Fruit fly (Drosophila melanogaster): ENCODE measurements around the gene CG4766.

CG4766 gene

DNA sequence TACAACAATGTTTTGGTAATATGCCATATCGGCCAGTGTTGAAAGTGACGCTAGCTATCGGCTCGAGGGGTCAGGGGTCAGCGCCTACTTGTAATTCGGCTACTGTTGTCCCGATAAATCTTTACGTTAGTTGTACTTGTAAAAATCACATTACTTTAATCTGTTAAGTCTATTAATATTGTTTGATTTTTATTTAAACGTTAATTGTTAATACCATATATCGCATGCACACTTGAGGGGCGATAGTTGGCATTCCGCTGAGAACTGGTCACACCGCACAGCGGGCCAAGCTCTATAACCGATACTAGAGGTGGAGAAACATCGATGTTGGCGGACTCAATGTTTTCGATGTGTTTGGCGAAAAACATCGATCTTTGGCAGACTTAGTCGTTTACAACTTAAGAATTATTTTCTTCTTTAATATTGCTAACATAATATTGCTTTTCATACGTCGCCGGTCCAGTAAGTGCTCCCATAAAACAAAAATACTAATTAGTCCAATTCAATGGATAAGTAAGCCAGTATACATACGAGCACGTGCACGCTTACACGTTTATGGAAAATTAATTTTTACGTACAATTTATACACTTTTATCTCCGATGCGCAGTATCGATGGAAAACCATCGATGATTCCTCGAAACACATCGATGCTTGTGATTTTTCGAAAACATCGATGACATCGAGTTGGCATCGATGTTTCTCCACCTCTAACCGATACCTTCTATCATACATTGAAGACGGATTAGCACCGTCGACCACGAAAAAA, 36.8 kb upstream of the CG4766 start, which contains the start of the genes rux and MCTS1 (continued):
- TF ChIP-seq CG9215 (GFP tag; IDR thresholded peaks at IDR 0.05) (peak; percentile 40), CG10654 (GFP tag; optimal IDR thresholded peaks at IDR 0.05) (no peak), CG42726 (GFP tag; IDR thresholded peaks at IDR 0.05; ENCODE audit: partially characterized antibody) (peak; percentile 90), salm (tag; optimal IDR thresholded peaks at IDR 0.05) (no peak), row (GFP tag; IDR thresholded peaks at IDR 0.05) (peak; percentile 87), al (GFP tag; IDR thresholded peaks at IDR 0.05) (peak; percentile 45; the same call in 1 of the 2 replicates), CG12104 (GFP tag; optimal IDR thresholded peaks at IDR 0.05) (no peak), ato (GFP tag; IDR thresholded peaks at IDR 0.05; ENCODE audit: partially characterized antibody) (peak; percentile 86), Opbp (GFP tag; IDR thresholded peaks at IDR 0.05; ENCODE audit: partially characterized antibody) (peak; percentile 90), CG2120 (GFP tag; optimal IDR thresholded peaks at IDR 0.05) (peak; percentile 56), Antp (GFP tag; optimal IDR thresholded peaks at IDR 0.05) (peak; percentile 19), Doc3 (GFP tag; IDR thresholded peaks at IDR 0.05; ENCODE audit: partially characterized antibody) (peak; percentile 94), CG16779 (GFP tag; IDR thresholded peaks at IDR 0.05) (no peak), slbo (GFP tag; IDR thresholded peaks at IDR 0.05) (peak; percentile 55), YL-1 (GFP tag; optimal IDR thresholded peaks at IDR 0.05) (peak; percentile 28), CG12769 (tag; optimal IDR thresholded peaks at IDR 0.05) (peak; percentile 28), Abd-B (GFP tag; optimal IDR thresholded peaks at IDR 0.05) (peak; percentile 38), mld (GFP tag; IDR thresholded peaks at IDR 0.05; ENCODE audit: partially characterized antibody) (peak; percentile 86), nau (GFP tag; optimal IDR thresholded peaks at IDR 0.05) (no peak), CG4424 (GFP tag; optimal IDR thresholded peaks at IDR 0.05) (peak; percentile 17), CG11247 (GFP tag; IDR thresholded peaks at IDR 0.05) (peak; percentile 55; the same call in 1 of the 2 replicates), ken (GFP tag; IDR thresholded peaks at IDR 0.05) (no peak), CG11456 (GFP tag; IDR thresholded peaks at IDR 0.05) (peak; percentile 74; the same call in 2 of the 3 replicates), sna (GFP tag; IDR thresholded peaks at IDR 0.05; ENCODE audit: partially characterized antibody) (peak; percentile 94), zen2 (GFP tag; IDR thresholded peaks at IDR 0.05; ENCODE audit: partially characterized antibody) (peak; percentile 90), CG2712 (tag; optimal IDR thresholded peaks at IDR 0.05) (peak; percentile 14), zfh2 (GFP tag; optimal IDR thresholded peaks at IDR 0.05) (peak; percentile 3), klu (GFP tag; IDR thresholded peaks at IDR 0.05) (peak; percentile 21; the same call in 1 of the 2 replicates), CG10431 (GFP tag; optimal IDR thresholded peaks at IDR 0.05) (no peak), ara (GFP tag; IDR thresholded peaks at IDR 0.05) (0 out of 2 replicates have a peak, but pooled peaks have one; percentile 33), peb (GFP tag; IDR thresholded peaks at IDR 0.05) (no peak), fu2 (GFP tag; optimal IDR thresholded peaks at IDR 0.05) (peak; percentile 17), sd (tag; optimal IDR thresholded peaks at IDR 0.05) (peak; percentile 30), Dip3 (GFP tag; optimal IDR thresholded peaks at IDR 0.05) (peak; percentile 40), knrl (GFP tag; IDR thresholded peaks at IDR 0.05; ENCODE audit: partially characterized antibody) (peak; percentile 94), CG16815 (GFP tag; optimal IDR thresholded peaks at IDR 0.05) (peak; percentile 37), Six4 (GFP tag; optimal IDR thresholded peaks at IDR 0.05) (no peak), gsb-n (tag; optimal IDR thresholded peaks at IDR 0.05) (peak; percentile 11), sob (GFP tag; IDR thresholded peaks at IDR 0.05) (peak; percentile 51; the same call in 1 of the 2 replicates), CG13775 (GFP tag; optimal IDR thresholded peaks at IDR 0.05) (peak; percentile 29)

All from whole organism, embryonic.